Worm (Caenorhabditis elegans) whole organism, midembryonic: ENCODE data around the gene K09C6.2.
"Not testable (repeated sequence)": the region's sequence is repeated elsewhere in the genome, so short reads cannot be mapped to it uniquely, and the experiment has no call there.

Source experiments
- cog-1 ChIP-seq: sonication (generic microtip); optimal IDR thresholded peaks from 2 replicates; lab custom pipeline; 2016; ENCODE audit warnings: missing genetic modification characterization, missing compliant biosample characterization
- klf-2 ChIP-seq: fragments of 200-800 bp; sonication (Bioruptor generic); conservative IDR thresholded peaks from 2 replicates; pipeline ENCODE4 v1.3.6; 2022; ENCODE audit warnings: missing genetic modification reagents, missing genetic modification characterization, missing compliant biosample characterization
- med-1 ChIP-seq: sonication (generic microtip); optimal IDR thresholded peaks from 2 replicates; lab custom pipeline; 2017; ENCODE audit warnings: missing genetic modification characterization, mild to moderate bottlenecking, missing compliant biosample characterization, antibody characterized with exemption, missing genetic modification reagents; ENCODE audit not compliant: insufficient read depth
- ref-1 ChIP-seq: fragments of 200-800 bp; sonication (Bioruptor generic); conservative IDR thresholded peaks from 2 replicates; pipeline ENCODE4 v1.3.6; 2022; ENCODE audit warnings: missing genetic modification reagents, missing genetic modification characterization, missing compliant biosample characterization
- ztf-29 ChIP-seq: fragments of 200-800 bp; sonication (Bioruptor generic); IDR thresholded peaks from 2 replicates; pipeline ENCODE4 v1.3.6; 2022; ENCODE audit warnings: missing genetic modification reagents, missing genetic modification characterization, missing compliant biosample characterization

ce11 chrV:838984-839471 lies 17.6 kb upstream of the K09C6.2 start, which contains the start of the genes K09C6.7 and K09C6.10:
- TF ChIP-seq ref-1 (GFP tag; lab: Robert Waterston, UW); ztf-29 (GFP tag; lab: Robert Waterston, UW); med-1; cog-1 (tag; lab: Kevin White, UChicago); klf-2 (GFP tag; lab: Robert Waterston, UW): not testable (repeated sequence)
